Fruit fly (Drosophila melanogaster): Measurements from ENCODE around the gene S-Lap3.

Gene S-Lap3

dm6 chr3L:10514829-10515228 is 49.8 kb downstream of the S-Lap3 start:
- TF ChIP-seq Myc (optimal IDR thresholded peaks at IDR 0.05) = no peak
- no peak for TF ChIP-seq Sin3A (optimal IDR thresholded peaks at IDR 0.05)
- no peak for TF ChIP-seq h (optimal IDR thresholded peaks at IDR 0.05)
- TF ChIP-seq insv (optimal IDR thresholded peaks at IDR 0.05) = no peak
- no peak for TF ChIP-seq ttk (optimal IDR thresholded peaks at IDR 0.05)
- no peak for TF ChIP-seq psq (optimal IDR thresholded peaks at IDR 0.05)

DNA sequence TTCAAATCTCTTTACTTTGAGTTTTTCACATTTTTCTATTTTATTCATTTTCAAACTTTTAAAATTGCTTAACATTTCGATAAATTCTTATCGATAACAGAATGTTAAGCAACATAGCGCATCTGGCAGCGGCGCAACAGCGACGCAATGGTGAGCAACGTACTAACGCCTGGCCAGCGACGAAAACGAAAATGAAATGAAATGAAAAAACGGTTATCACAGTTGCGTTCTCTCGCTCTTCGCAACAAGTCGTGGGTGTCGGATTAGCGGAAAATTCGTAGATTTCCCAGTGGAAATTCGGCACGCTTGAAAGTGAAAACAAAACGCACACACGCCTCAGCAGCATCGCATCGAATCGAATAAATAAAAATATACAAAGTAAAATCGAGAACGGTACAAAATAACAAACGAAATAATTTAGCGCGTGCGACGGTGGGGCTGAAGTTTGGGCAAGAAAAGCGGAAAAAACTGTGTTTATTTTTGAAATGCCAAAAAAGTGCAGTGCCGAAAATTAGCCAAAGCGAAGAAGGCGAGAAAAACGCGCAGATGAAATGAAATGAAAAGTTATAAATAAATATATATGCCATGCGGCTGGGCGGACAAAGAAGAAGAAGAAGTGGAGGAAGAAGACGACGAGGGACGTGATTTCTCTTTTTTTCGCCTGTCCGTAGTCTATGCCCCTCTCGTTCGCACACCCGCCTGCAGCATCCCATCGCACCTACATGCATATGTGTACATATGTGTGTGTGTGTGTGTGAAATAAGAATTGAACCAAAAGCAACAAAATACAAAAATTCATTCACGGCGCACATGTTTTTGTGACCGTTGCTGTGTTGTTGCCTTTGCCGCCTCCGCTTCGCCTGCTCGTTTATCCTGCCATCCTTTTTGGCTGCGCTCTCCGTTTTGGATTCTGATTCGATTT is 51.1 kb downstream of the S-Lap3 start:
- TF ChIP-seq Sin3A (optimal IDR thresholded peaks at IDR 0.05) (no peak), psq (optimal IDR thresholded peaks at IDR 0.05) (peak; percentile 78)

dm6 chr3L:10516707-10517450 is 51.9 kb downstream of the S-Lap3 start:
- TF ChIP-seq Myc (optimal IDR thresholded peaks at IDR 0.05) = no peak
- TF ChIP-seq psq (optimal IDR thresholded peaks at IDR 0.05) = no peak
- no peak for TF ChIP-seq h (optimal IDR thresholded peaks at IDR 0.05)
- TF ChIP-seq Sin3A (optimal IDR thresholded peaks at IDR 0.05) = no peak
- no peak for TF ChIP-seq insv (optimal IDR thresholded peaks at IDR 0.05)
- no peak for TF ChIP-seq ttk (optimal IDR thresholded peaks at IDR 0.05)

dm6 chr3L:10517451-10518385 is 52.7 kb downstream of the S-Lap3 start:
- no peak for TF ChIP-seq Sin3A (optimal IDR thresholded peaks at IDR 0.05)
- no peak for TF ChIP-seq insv (optimal IDR thresholded peaks at IDR 0.05)
- no peak for TF ChIP-seq Myc (optimal IDR thresholded peaks at IDR 0.05)
- TF ChIP-seq ttk (optimal IDR thresholded peaks at IDR 0.05) = no peak
- no peak for TF ChIP-seq h (optimal IDR thresholded peaks at IDR 0.05)
- TF ChIP-seq psq (optimal IDR thresholded peaks at IDR 0.05) = no peak

All from Kc167 (cell line).